Worm (Caenorhabditis elegans) whole organism, L4 larva: ENCODE measurements around the gene srx-66.

Source experiments
- D1046.2 ChIP-seq: fragments of 200-800 bp; sonication (Bioruptor generic); IDR thresholded peaks from 2 replicates; pipeline ENCODE4 v1.3.6; 2022; ENCODE audit warnings: missing genetic modification characterization, missing compliant biosample characterization
- F26F4.8 ChIP-seq: fragments of 200-800 bp; sonication (Bioruptor generic); conservative IDR thresholded peaks from 2 replicates; pipeline ENCODE4 v1.3.6; 2022; ENCODE audit warnings: missing genetic modification characterization, missing compliant biosample characterization
- F37D6.2 ChIP-seq: sonication (generic microtip); optimal IDR thresholded peaks from 2 replicates; lab custom pipeline; 2016; ENCODE audit warnings: mild to moderate bottlenecking, missing genetic modification characterization, missing compliant biosample characterization
- T20F7.1 ChIP-seq: fragments of 200-800 bp; sonication (Bioruptor generic); optimal IDR thresholded peaks from 2 replicates; lab custom pipeline; 2018; ENCODE audit warnings: mild to moderate bottlenecking, missing genetic modification characterization, missing compliant biosample characterization
- Y48G9A.11 ChIP-seq: fragments of 200-800 bp; sonication (Bioruptor generic); IDR thresholded peaks from 2 replicates; pipeline ENCODE4 v1.3.6; 2022; ENCODE audit warnings: missing genetic modification reagents, missing genetic modification characterization, missing compliant biosample characterization
- ZK337.2 ChIP-seq: fragments of 200-800 bp; sonication (Bioruptor generic); IDR thresholded peaks from 2 replicates; pipeline ENCODE4 v1.3.6; 2022; ENCODE audit warnings: missing genetic modification reagents, missing genetic modification characterization, missing compliant biosample characterization
- aha-1 ChIP-seq: fragments of 150-350 bp; peaks from one replicate; lab custom pipeline; 2014; ENCODE audit warnings: missing biosample characterization, missing genetic modification characterization
- arid-1 ChIP-seq: fragments of 200-800 bp; sonication (Bioruptor generic); conservative IDR thresholded peaks from 2 replicates; pipeline ENCODE4 v1.3.6; 2022; ENCODE audit warnings: missing genetic modification reagents, missing genetic modification characterization, missing compliant biosample characterization
- ceh-20 ChIP-seq: fragments of 200-800 bp; sonication (Bioruptor generic); IDR thresholded peaks from 2 replicates; pipeline ENCODE4 v1.3.6; 2022; ENCODE audit warnings: missing genetic modification reagents, missing genetic modification characterization, missing compliant biosample characterization
- ceh-82 ChIP-seq: sonication (generic microtip); optimal IDR thresholded peaks from 2 replicates; lab custom pipeline; 2017; ENCODE audit warnings: missing biosample characterization, missing genetic modification characterization
- daf-8 ChIP-seq: fragments of 200-800 bp; sonication (Bioruptor generic); IDR thresholded peaks from 2 replicates; pipeline ENCODE4 v1.3.6; 2022; ENCODE audit warnings: missing genetic modification characterization, missing compliant biosample characterization
- dmd-6 ChIP-seq: fragments of 200-800 bp; sonication (Bioruptor generic); IDR thresholded peaks from 2 replicates; pipeline ENCODE4 v1.3.6; 2022; ENCODE audit warnings: missing genetic modification reagents, missing genetic modification characterization, missing compliant biosample characterization
- dmd-8 ChIP-seq: fragments of 200-800 bp; sonication (Bioruptor generic); IDR thresholded peaks from 2 replicates; pipeline ENCODE4 v1.3.6; 2022; ENCODE audit warnings: missing genetic modification characterization, missing compliant biosample characterization
- duxl-1 ChIP-seq: sonication (generic microtip); optimal IDR thresholded peaks from 2 replicates; lab custom pipeline; 2016; ENCODE audit warnings: mild to moderate bottlenecking, missing genetic modification characterization, moderate library complexity, missing compliant biosample characterization; ENCODE audit not compliant: poor library complexity
- dve-1 ChIP-seq: sonication (generic microtip); optimal IDR thresholded peaks from 2 replicates; lab custom pipeline; 2017; ENCODE audit warnings: antibody characterized with exemption, mild to moderate bottlenecking, missing genetic modification characterization, missing compliant biosample characterization; ENCODE audit not compliant: insufficient read depth
- egl-27 ChIP-seq: sonication (generic microtip); optimal IDR thresholded peaks from 3 replicates; lab custom pipeline; 2017; ENCODE audit warnings: missing biosample characterization, missing genetic modification reagents, missing genetic modification characterization
- egl-43 ChIP-seq: fragments of 200-800 bp; sonication (Bioruptor generic); IDR thresholded peaks from 2 replicates; pipeline ENCODE4 v1.3.6; 2022; ENCODE audit warnings: missing genetic modification reagents, missing genetic modification characterization, missing compliant biosample characterization
- fos-1 ChIP-seq: fragments of 150-350 bp; optimal IDR thresholded peaks from 2 replicates; lab custom pipeline; 2014; ENCODE audit warnings: missing biosample characterization, missing genetic modification characterization
- hmg-1.1 ChIP-seq: fragments of 200-800 bp; sonication (Bioruptor generic); IDR thresholded peaks from 2 replicates; pipeline ENCODE4 v1.3.6; 2022; ENCODE audit warnings: missing genetic modification reagents, missing genetic modification characterization, missing compliant biosample characterization
- lin-1 ChIP-seq: fragments of 200-800 bp; sonication (Bioruptor generic); IDR thresholded peaks from 2 replicates; pipeline ENCODE4 v1.3.6; 2022; ENCODE audit warnings: missing genetic modification reagents, missing genetic modification characterization, missing compliant biosample characterization
- lin-15B ChIP-seq: fragments of 150-350 bp; sonication (generic microtip); optimal IDR thresholded peaks from 3 replicates; lab custom pipeline; 2014; ENCODE audit warnings: missing biosample characterization, missing genetic modification characterization
- lin-29 ChIP-seq: fragments of 200-800 bp; sonication (Bioruptor generic); IDR thresholded peaks from 2 replicates; pipeline ENCODE4 v1.3.6; 2022; ENCODE audit warnings: missing genetic modification reagents, missing genetic modification characterization, missing compliant biosample characterization
- madf-5 ChIP-seq, 2 experiments: fragments of 200-800 bp; sonication (Bioruptor generic); IDR thresholded peaks; 2 replicates each; pipeline ENCODE4 v1.3.6; 2022; ENCODE audit warnings: missing compliant biosample characterization in 2 of 2, missing genetic modification characterization in 2 of 2
- nhr-11 ChIP-seq: fragments of 150-350 bp; optimal IDR thresholded peaks from 2 replicates; lab custom pipeline; 2014; ENCODE audit warnings: missing biosample characterization, missing genetic modification characterization
- nhr-237 ChIP-seq: sonication (generic microtip); optimal IDR thresholded peaks from 2 replicates; lab custom pipeline; 2017; ENCODE audit warnings: missing biosample characterization, missing genetic modification characterization
- nhr-28 ChIP-seq: fragments of 150-350 bp; optimal IDR thresholded peaks from 2 replicates; lab custom pipeline; 2014; ENCODE audit warnings: missing biosample characterization, missing genetic modification characterization
- nhr-48 ChIP-seq: sonication (generic microtip); optimal IDR thresholded peaks from 2 replicates; lab custom pipeline; 2016; ENCODE audit warnings: mild to moderate bottlenecking, missing genetic modification characterization, missing compliant biosample characterization
- pqm-1 ChIP-seq: sonication (generic microtip); optimal IDR thresholded peaks from 2 replicates; lab custom pipeline; 2017; ENCODE audit warnings: missing biosample characterization, missing genetic modification characterization
- saeg-2 ChIP-seq: fragments of 200-800 bp; sonication (Bioruptor generic); IDR thresholded peaks from 2 replicates; pipeline ENCODE4 v1.3.6; 2022; ENCODE audit warnings: missing genetic modification reagents, missing genetic modification characterization, missing compliant biosample characterization
- set-16 ChIP-seq: fragments of 200-800 bp; sonication (Bioruptor generic); IDR thresholded peaks from 2 replicates; pipeline ENCODE4 v1.3.6; 2022; ENCODE audit warnings: missing genetic modification reagents, missing genetic modification characterization, missing compliant biosample characterization
- skn-1 ChIP-seq: fragments of 150-350 bp; optimal IDR thresholded peaks from 2 replicates; lab custom pipeline; 2014; ENCODE audit warnings: missing biosample characterization, missing genetic modification characterization
- spr-1 ChIP-seq: sonication (generic microtip); optimal IDR thresholded peaks from 2 replicates; lab custom pipeline; 2016; ENCODE audit warnings: mild to moderate bottlenecking, missing genetic modification characterization, missing compliant biosample characterization
- tag-97 ChIP-seq: fragments of 200-800 bp; sonication (Bioruptor generic); IDR thresholded peaks from 2 replicates; pipeline ENCODE4 v1.3.6; 2022; ENCODE audit warnings: missing genetic modification characterization, missing compliant biosample characterization
- unc-62 ChIP-seq, 3 experiments: fragments of 150-350 bp in 1 of 3; sonication (generic microtip); optimal IDR thresholded peaks in 2 of 3; peaks in 1 of 3; 1 replicate in 1 of 3; 2 replicates in 2 of 3; lab custom pipeline; 2014 to 2017; ENCODE audit warnings: missing biosample characterization in 3 of 3, missing genetic modification characterization in 3 of 3, missing genetic modification reagents in 3 of 3, missing genotype in 1 of 3

Gene srx-66

ce11 chrV:3905841-3906240 lies 13.5 kb upstream of the srx-66 start, which contains the start of gene nhr-156:
Gene nhr-156 (plus strand): TSS chrV:3906106.
- peak; percentile 3 for TF ChIP-seq pqm-1 (tag; lab: Kevin White, UChicago)
- TF ChIP-seq fos-1 (tag; lab: Kevin White, UChicago) = no peak
- peak; percentile 0 for TF ChIP-seq nhr-28 (tag; lab: Kevin White, UChicago)
- TF ChIP-seq duxl-1 = peak; percentile 81

- TF ChIP-seq lin-29 (GFP tag; lab: Robert Waterston, UW) = no peak
- TF ChIP-seq fos-1 (tag; lab: Kevin White, UChicago) = no peak
- TF ChIP-seq ZK337.2 (GFP tag; lab: Robert Waterston, UW) = no peak
- TF ChIP-seq lin-15B (tag; lab: Kevin White, UChicago) = no peak
- no peak for TF ChIP-seq ceh-20 (GFP tag; lab: Robert Waterston, UW)
- TF ChIP-seq egl-43 (GFP tag; lab: Robert Waterston, UW) = no peak
- TF ChIP-seq arid-1 (GFP tag; lab: Robert Waterston, UW) = no peak
- TF ChIP-seq lin-1 = no peak
- no peak for TF ChIP-seq ceh-82
- no peak for TF ChIP-seq nhr-48 (tag; lab: Kevin White, UChicago)
- TF ChIP-seq D1046.2 = no peak
- no peak for TF ChIP-seq dve-1 (tag; lab: Kevin White, UChicago)
- TF ChIP-seq daf-8 (GFP tag; lab: Robert Waterston, UW) = no peak
- TF ChIP-seq T20F7.1 (GFP tag; lab: Kevin White, UChicago) = no peak
- TF ChIP-seq, all 104 proteins: peak for 0
Observed at ce11 chrV:3912472-3912871, 6.9 kb upstream of the srx-66 start, which contains the start of gene srx-68. Gene srx-68 (plus strand): TSS chrV:3912772.

ce11 chrV:3913131-3913530 lies 6.3 kb upstream of the srx-66 start:
- TF ChIP-seq nhr-237 (tag; lab: Kevin White, UChicago) (no peak), F26F4.8 (no peak), egl-43 (GFP tag; lab: Robert Waterston, UW) (0 out of 2 replicates have a peak, but pooled peaks have one; percentile 9), egl-27 (no peak), aha-1 (tag; lab: Kevin White, UChicago) (peak; percentile 76), skn-1 (tag; lab: Kevin White, UChicago) (no peak), Y48G9A.11 (GFP tag; lab: Robert Waterston, UW) (no peak), saeg-2 (GFP tag; lab: Robert Waterston, UW) (no peak), madf-5 (GFP tag; IDR thresholded peaks at IDR 0.05; lab: Robert Waterston, UW) (no peak), set-16 (GFP tag; lab: Robert Waterston, UW) (peak; percentile 67), F37D6.2 (tag; lab: Kevin White, UChicago) (no peak), nhr-11 (tag; lab: Kevin White, UChicago) (no peak), pqm-1 (tag; lab: Kevin White, UChicago) (no peak), dmd-8 (GFP tag; lab: Robert Waterston, UW) (no peak), spr-1 (no peak), tag-97 (GFP tag; lab: Robert Waterston, UW) (no peak), unc-62 (GFP tag; optimal IDR thresholded peaks at IDR 0.05 in 1 of 2; lab: Kevin White, UChicago) (peak in 1 of 2 experiments; percentile 29), unc-62 (tag; optimal IDR thresholded peaks at IDR 0.05; lab: Kevin White, UChicago) (no peak), dve-1 (tag; lab: Kevin White, UChicago) (no peak), hmg-1.1 (GFP tag; lab: Robert Waterston, UW) (no peak), dmd-6 (GFP tag; lab: Robert Waterston, UW) (no peak)
- TF ChIP-seq, all 104 proteins: peak for 4

DNA sequence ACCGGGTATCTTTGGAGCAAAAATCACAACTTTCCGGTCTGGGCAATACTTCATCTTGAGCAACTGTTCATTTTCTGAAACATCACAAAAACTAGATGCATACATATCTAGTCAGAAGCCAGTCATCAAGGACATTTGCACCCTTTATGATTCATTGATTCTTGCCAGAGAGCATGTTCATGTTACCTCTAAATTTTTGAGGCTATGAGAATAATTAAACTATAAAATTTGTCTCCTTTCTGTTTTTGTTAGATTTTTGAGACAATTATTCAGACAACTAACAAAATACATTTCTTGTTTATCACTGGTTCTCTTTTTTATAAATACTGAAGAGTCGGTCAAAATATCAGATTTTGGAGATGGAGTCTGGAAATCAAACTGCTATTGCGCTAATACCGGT lies 2.9 kb upstream of the srx-66 start, which contains the start of gene srx-67:
srx-67 (plus strand) TSS at position 301 of the 400 bp plus-strand sequence.
- TF ChIP-seq tag-97 (GFP tag; lab: Robert Waterston, UW) = no peak
- peak; percentile 74 for TF ChIP-seq aha-1 (tag; lab: Kevin White, UChicago)
